Fruit fly (Drosophila melanogaster) whole organism, wandering third instar larva: Measurements from ENCODE around the gene Tango6.

Source experiments
- Abd-B ChIP-seq: fragments of >200 bp; optimal IDR thresholded peaks from 2 replicates; lab custom pipeline; 2017; ENCODE audit warnings: missing biosample characterization, missing genetic modification characterization
- CG32264 ChIP-seq: fragments of 200-800 bp; sonication (Bioruptor generic); optimal IDR thresholded peaks from 2 replicates; lab custom pipeline; 2016; ENCODE audit warnings: missing biosample characterization, missing genetic modification characterization
- CG9705 ChIP-seq: fragments of 200-800 bp; sonication (Bioruptor generic); optimal IDR thresholded peaks from 2 replicates; lab custom pipeline; 2018; ENCODE audit warnings: missing biosample characterization, mild to moderate bottlenecking, missing genetic modification characterization
- CrebA ChIP-seq: fragments of 200-800 bp; sonication (Bioruptor generic); optimal IDR thresholded peaks from 2 replicates; lab custom pipeline; 2016; ENCODE audit warnings: missing biosample characterization, mild to moderate bottlenecking, missing genetic modification characterization, borderline replicate concordance
- Dfd ChIP-seq: fragments of >200 bp; optimal IDR thresholded peaks from 2 replicates; lab custom pipeline; 2017; ENCODE audit warnings: missing biosample characterization, missing genetic modification characterization
- Dif ChIP-seq: fragments of 200-275, 200-300 bp; sonication (Bioruptor generic); optimal IDR thresholded peaks from 2 replicates; lab custom pipeline; 2018; ENCODE audit warnings: missing biosample characterization, missing genetic modification characterization; ENCODE audit not compliant: partially characterized antibody
- GATAd ChIP-seq: sonication (Bioruptor generic); optimal IDR thresholded peaks from 2 replicates; lab custom pipeline; 2016; ENCODE audit warnings: missing biosample characterization, missing genetic modification characterization
- HLH106 ChIP-seq: fragments of 200-800 bp; optimal IDR thresholded peaks from 3 replicates; lab custom pipeline; 2019; ENCODE audit warnings: missing biosample characterization, mild to moderate bottlenecking, missing genetic modification characterization, moderate library complexity
- Hnf4 ChIP-seq: fragments of 200-800 bp; sonication (Bioruptor generic); optimal IDR thresholded peaks from 2 replicates; lab custom pipeline; 2016; ENCODE audit warnings: missing biosample characterization, mild to moderate bottlenecking, missing genetic modification characterization
- Hr78 ChIP-seq: fragments of >200 bp; optimal IDR thresholded peaks from 2 replicates; lab custom pipeline; 2017; ENCODE audit warnings: missing biosample characterization, missing genetic modification characterization
- Hr83 ChIP-seq: fragments of 200-300 bp; sonication (Bioruptor generic); optimal IDR thresholded peaks from 2 replicates; lab custom pipeline; 2016; ENCODE audit warnings: missing biosample characterization, mild to moderate bottlenecking, missing genetic modification characterization, moderate library complexity; ENCODE audit not compliant: poor library complexity, severe bottlenecking
- Jra ChIP-seq: sonication (Bioruptor generic); optimal IDR thresholded peaks from 2 replicates; lab custom pipeline; 2016; ENCODE audit warnings: missing biosample characterization, missing genetic modification characterization
- Mio ChIP-seq: sonication (Bioruptor generic); optimal IDR thresholded peaks from 2 replicates; lab custom pipeline; 2016; ENCODE audit warnings: missing biosample characterization, missing genetic modification characterization
- Myc ChIP-seq: fragments of >200 bp; optimal IDR thresholded peaks from 2 replicates; lab custom pipeline; 2017
- N ChIP-seq: fragments of >200 bp; optimal IDR thresholded peaks from 2 replicates; lab custom pipeline; 2018; ENCODE audit warnings: missing biosample characterization, missing external identifiers, missing genetic modification characterization
- OdsH ChIP-seq: fragments of 200-800 bp; sonication (Bioruptor generic); optimal IDR thresholded peaks from 2 replicates; lab custom pipeline; 2016; ENCODE audit warnings: missing biosample characterization, mild to moderate bottlenecking, missing genetic modification characterization
- Rel ChIP-seq, 2 experiments: fragments of 200-800 bp; sonication (Bioruptor generic) in 1 of 2; optimal IDR thresholded peaks; 2 replicates in 1 of 2; 3 replicates in 1 of 2; lab custom pipeline; 2016 to 2019; ENCODE audit warnings: mild to moderate bottlenecking in 2 of 2, missing biosample characterization in 2 of 2, missing genetic modification characterization in 2 of 2, moderate library complexity in 1 of 2
- Sp1 ChIP-seq: fragments of 200-800 bp; sonication (Bioruptor generic); optimal IDR thresholded peaks from 3 replicates; lab custom pipeline; 2019; ENCODE audit warnings: missing biosample characterization, mild to moderate bottlenecking, missing genetic modification characterization, moderate library complexity
- Vsx2 ChIP-seq: fragments of 200-300, 225-300 bp; sonication (Bioruptor generic); optimal IDR thresholded peaks from 2 replicates; lab custom pipeline; 2018; ENCODE audit warnings: missing biosample characterization, missing genetic modification characterization; ENCODE audit not compliant: partially characterized antibody
- br ChIP-seq: fragments of 200-800 bp; sonication (Bioruptor generic); optimal IDR thresholded peaks from 2 replicates; lab custom pipeline; 2016; ENCODE audit warnings: missing biosample characterization, missing genetic modification characterization
- brk ChIP-seq: fragments of 200-800 bp; sonication (Bioruptor generic); optimal IDR thresholded peaks from 2 replicates; lab custom pipeline; 2016; ENCODE audit warnings: missing biosample characterization, mild to moderate bottlenecking, missing genetic modification characterization
- dl ChIP-seq, 2 experiments: fragments of 175-275, 200-275 bp in 1 of 2; fragments of 200-275 bp in 1 of 2; sonication (Bioruptor generic); optimal IDR thresholded peaks; lab custom pipeline; 2018; ENCODE audit warnings: mild to moderate bottlenecking in 2 of 2, missing biosample characterization in 2 of 2, missing genetic modification characterization in 2 of 2, moderate library complexity in 2 of 2; ENCODE audit not compliant: partially characterized antibody in 2 of 2, insufficient read depth in 1 of 2
- dmrt93B ChIP-seq: fragments of 200-800 bp; sonication (Bioruptor generic); optimal IDR thresholded peaks from 2 replicates; lab custom pipeline; 2018; ENCODE audit warnings: missing biosample characterization, mild to moderate bottlenecking, missing genetic modification characterization
- dsf ChIP-seq: sonication (Bioruptor generic); optimal IDR thresholded peaks from 2 replicates; lab custom pipeline; 2016; ENCODE audit warnings: missing biosample characterization, missing genetic modification characterization, borderline replicate concordance
- ey ChIP-seq: fragments of 200-800 bp; sonication (Bioruptor generic); optimal IDR thresholded peaks from 2 replicates; lab custom pipeline; 2016; ENCODE audit warnings: missing biosample characterization, missing genetic modification characterization
- foxo ChIP-seq, 2 experiments: fragments of 200-800 bp; sonication (Bioruptor generic); optimal IDR thresholded peaks; 2 replicates in 1 of 2; 3 replicates in 1 of 2; lab custom pipeline; 2016 to 2017; ENCODE audit warnings: missing biosample characterization in 2 of 2, missing genetic modification characterization in 2 of 2
- fru ChIP-seq: fragments of 200-800 bp; sonication (Bioruptor generic); optimal IDR thresholded peaks from 3 replicates; lab custom pipeline; 2016; ENCODE audit warnings: missing biosample characterization, mild to moderate bottlenecking, missing genetic modification characterization
- h ChIP-seq: fragments of 200-800 bp; sonication (Bioruptor generic); optimal IDR thresholded peaks from 3 replicates; lab custom pipeline; 2016; ENCODE audit warnings: missing biosample characterization, mild to moderate bottlenecking, missing genetic modification characterization
- jim ChIP-seq: fragments of 175-275, 200-325 bp; sonication (Bioruptor generic); optimal IDR thresholded peaks from 2 replicates; lab custom pipeline; 2016; ENCODE audit warnings: missing biosample characterization, mild to moderate bottlenecking, missing genetic modification characterization
- lola ChIP-seq: fragments of >200 bp; optimal IDR thresholded peaks from 2 replicates; lab custom pipeline; 2017; ENCODE audit warnings: missing biosample characterization, missing genetic modification characterization
- pan ChIP-seq: fragments of >200 bp; optimal IDR thresholded peaks from 2 replicates; lab custom pipeline; 2017
- psq ChIP-seq: fragments of 200-800 bp; sonication (Bioruptor generic); optimal IDR thresholded peaks from 3 replicates; lab custom pipeline; 2017; ENCODE audit warnings: missing biosample characterization, mild to moderate bottlenecking, missing genetic modification characterization, moderate library complexity
- rgr ChIP-seq: fragments of 200-800 bp; sonication (Bioruptor generic); optimal IDR thresholded peaks from 3 replicates; lab custom pipeline; 2016; ENCODE audit warnings: missing biosample characterization, mild to moderate bottlenecking, missing genetic modification characterization
- sage ChIP-seq: fragments of 200-800 bp; sonication (Bioruptor generic); optimal IDR thresholded peaks from 2 replicates; lab custom pipeline; 2016; ENCODE audit warnings: missing biosample characterization, mild to moderate bottlenecking, missing genetic modification characterization
- sv ChIP-seq: fragments of 200-800 bp; sonication (Bioruptor generic); optimal IDR thresholded peaks from 3 replicates; lab custom pipeline; 2016; ENCODE audit warnings: missing biosample characterization, missing genetic modification characterization
- tai ChIP-seq: sonication (Bioruptor generic); optimal IDR thresholded peaks from 2 replicates; lab custom pipeline; 2016; ENCODE audit warnings: missing biosample characterization, missing genetic modification characterization
- usp ChIP-seq: fragments of >200 bp; optimal IDR thresholded peaks from 2 replicates; lab custom pipeline; 2017; ENCODE audit warnings: missing biosample characterization, missing genetic modification characterization
- woc ChIP-seq: sonication (Bioruptor generic); optimal IDR thresholded peaks from 2 replicates; lab custom pipeline; 2016; ENCODE audit warnings: missing biosample characterization, mild to moderate bottlenecking, missing genetic modification characterization

Tango6 gene

DNA sequence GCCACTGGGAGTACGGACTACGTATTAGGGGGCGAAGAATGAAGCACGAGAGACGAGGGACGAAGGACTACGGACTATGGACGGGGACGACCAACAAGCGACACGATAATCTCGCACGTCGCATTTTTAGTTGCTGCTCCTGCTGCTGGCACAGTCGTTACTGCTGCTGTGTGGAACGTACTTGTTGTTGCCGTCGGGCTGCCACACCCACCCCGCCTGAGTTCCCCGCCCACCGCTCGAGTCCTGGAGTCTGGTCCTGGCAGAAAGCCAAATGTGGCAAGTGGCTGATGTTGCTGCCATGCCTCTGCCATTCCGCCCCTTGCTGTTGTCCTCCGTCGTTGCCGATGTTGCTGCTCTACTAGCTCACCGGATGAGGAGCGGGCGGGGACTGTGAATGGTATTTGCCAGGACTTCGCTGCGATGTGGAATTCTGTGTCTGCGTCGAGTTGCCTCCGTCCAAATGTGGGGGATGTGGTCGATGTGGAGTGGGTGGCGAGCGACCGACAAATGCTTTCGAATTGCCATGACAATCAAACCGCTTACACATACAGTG lies 44.0 kb downstream of the Tango6 start:
- TF ChIP-seq Sp1 = no peak
- TF ChIP-seq Hnf4 (GFP tag; lab: Kevin White, UChicago) = no peak
- TF ChIP-seq Abd-B (GFP tag; lab: Kevin White, UChicago) = no peak
- no peak for TF ChIP-seq Mio (GFP tag; lab: Kevin White, UChicago)
- TF ChIP-seq usp = no peak
- no peak for TF ChIP-seq CG32264 (GFP tag; lab: Kevin White, UChicago)
- no peak for TF ChIP-seq brk (GFP tag; lab: Kevin White, UChicago)

DNA sequence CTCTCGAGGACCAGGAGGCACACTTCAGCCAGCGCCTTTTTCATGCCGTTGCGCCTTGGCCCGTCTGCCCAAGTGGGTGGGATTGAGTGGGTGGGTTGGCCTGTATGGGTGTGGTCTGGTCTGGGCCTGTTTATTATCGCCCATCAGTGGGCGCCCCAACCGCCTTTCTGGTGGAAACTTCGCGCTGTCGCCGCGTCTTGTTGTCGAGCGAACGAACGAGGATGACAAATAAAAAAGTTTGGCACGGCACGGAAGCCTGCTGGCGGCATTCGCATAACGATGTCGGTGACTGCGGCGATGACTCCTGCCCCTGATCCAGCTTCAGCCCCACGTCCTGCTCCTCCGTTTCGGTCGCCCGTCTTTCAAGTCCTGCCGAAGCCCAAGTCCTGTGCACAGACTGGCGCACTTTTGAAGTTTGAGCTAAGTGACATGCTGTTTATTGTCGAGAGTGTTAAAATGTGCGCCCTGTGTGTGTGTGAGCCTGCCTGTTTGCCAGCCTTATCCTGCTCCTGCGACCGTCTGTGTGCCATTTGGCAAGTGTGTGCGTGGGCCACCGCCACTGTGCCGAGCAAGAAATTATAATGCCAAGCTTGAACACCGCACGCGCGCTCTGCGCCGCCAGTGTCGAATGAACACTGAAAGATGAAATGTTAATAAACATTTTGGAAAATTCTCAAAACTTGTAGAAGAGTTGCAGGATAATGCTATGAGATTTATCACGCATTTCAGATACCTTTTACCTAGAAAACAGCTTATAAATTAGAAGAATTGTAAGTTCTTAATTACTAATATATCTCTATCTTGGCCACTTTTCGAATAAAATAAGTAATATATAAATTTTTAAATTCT lies 45.4 kb downstream of the Tango6 start:
- TF ChIP-seq Mio (GFP tag; lab: Kevin White, UChicago) = no peak
- TF ChIP-seq fru = peak; percentile 28
- TF ChIP-seq Abd-B (GFP tag; lab: Kevin White, UChicago) = no peak
- TF ChIP-seq CrebA (GFP tag; lab: Kevin White, UChicago) = no peak
- TF ChIP-seq br (GFP tag; lab: Kevin White, UChicago) = peak; percentile 3
- peak; percentile 38 for TF ChIP-seq sv (GFP tag; lab: Kevin White, UChicago)
- TF ChIP-seq Sp1 = peak; percentile 67
- TF ChIP-seq usp = no peak
- TF ChIP-seq h (GFP tag; lab: Kevin White, UChicago) = peak; percentile 35
- TF ChIP-seq brk (GFP tag; lab: Kevin White, UChicago) = no peak
- TF ChIP-seq N = no peak
- no peak for TF ChIP-seq dsf
- no peak for TF ChIP-seq Jra (GFP tag; lab: Kevin White, UChicago)
- TF ChIP-seq jim (GFP tag; lab: Kevin White, UChicago) = no peak
- TF ChIP-seq dl (GFP tag; optimal IDR thresholded peaks at IDR 0.05; lab: Kevin White, UChicago; ENCODE audit: insufficient read depth in 1 of 2, partially characterized antibody in 2 of 2) = no peak
- TF ChIP-seq GATAd (GFP tag; lab: Kevin White, UChicago) = no peak
- no peak for TF ChIP-seq sage (GFP tag; lab: Kevin White, UChicago)
- no peak for TF ChIP-seq Hr83 (GFP tag; lab: Kevin White, UChicago)
- TF ChIP-seq Rel (GFP tag; optimal IDR thresholded peaks at IDR 0.05; lab: Kevin White, UChicago) = no peak
- no peak for TF ChIP-seq Rel (tag; optimal IDR thresholded peaks at IDR 0.05; lab: Kevin White, UChicago)
- TF ChIP-seq foxo (GFP tag; optimal IDR thresholded peaks at IDR 0.05; lab: Kevin White, UChicago) = peak in 1 of 2 experiments; percentile 40
- TF ChIP-seq dmrt93B (GFP tag; lab: Kevin White, UChicago) = peak; percentile 39
- TF ChIP-seq rgr (GFP tag; lab: Kevin White, UChicago) = peak; percentile 14
- no peak for TF ChIP-seq lola (GFP tag; lab: Kevin White, UChicago)
- no peak for TF ChIP-seq tai (GFP tag; lab: Kevin White, UChicago)
- TF ChIP-seq HLH106 (tag; lab: Kevin White, UChicago) = peak; percentile 61
- TF ChIP-seq OdsH (GFP tag; lab: Kevin White, UChicago) = peak; percentile 27
- TF ChIP-seq Vsx2 (GFP tag; lab: Kevin White, UChicago) = no peak
- TF ChIP-seq ey (GFP tag; lab: Kevin White, UChicago) = no peak
- TF ChIP-seq CG32264 (GFP tag; lab: Kevin White, UChicago) = no peak
- peak; percentile 2 for TF ChIP-seq CG9705 (GFP tag; lab: Kevin White, UChicago)
- TF ChIP-seq Myc (lab: Kevin White, UChicago) = no peak
- TF ChIP-seq psq (GFP tag; lab: Kevin White, UChicago) = peak; percentile 10
- TF ChIP-seq pan (lab: Kevin White, UChicago) = no peak
- TF ChIP-seq Hr78 = no peak
- TF ChIP-seq woc (GFP tag; lab: Kevin White, UChicago) = no peak
- TF ChIP-seq Dif (GFP tag; lab: Kevin White, UChicago) = no peak
- no peak for TF ChIP-seq Hnf4 (GFP tag; lab: Kevin White, UChicago)
- no peak for TF ChIP-seq Dfd
